Worm (Caenorhabditis elegans) whole organism, midembryonic: ENCODE data around the gene folr-1.

Experiments used
- tab-1 ChIP-seq: fragments of 200-800 bp; sonication (Bioruptor generic); IDR thresholded peaks from 2 replicates; pipeline ENCODE4 v1.3.6; 2022; ENCODE audit warnings: missing genetic modification characterization, missing compliant biosample characterization
- ztf-23 ChIP-seq: fragments of 200-800 bp; sonication (Bioruptor generic); IDR thresholded peaks from 2 replicates; pipeline ENCODE4 v1.3.6; 2022; ENCODE audit warnings: missing genetic modification reagents, missing genetic modification characterization, missing compliant biosample characterization
- ztf-29 ChIP-seq: fragments of 200-800 bp; sonication (Bioruptor generic); IDR thresholded peaks from 2 replicates; pipeline ENCODE4 v1.3.6; 2022; ENCODE audit warnings: missing genetic modification reagents, missing genetic modification characterization, missing compliant biosample characterization

DNA sequence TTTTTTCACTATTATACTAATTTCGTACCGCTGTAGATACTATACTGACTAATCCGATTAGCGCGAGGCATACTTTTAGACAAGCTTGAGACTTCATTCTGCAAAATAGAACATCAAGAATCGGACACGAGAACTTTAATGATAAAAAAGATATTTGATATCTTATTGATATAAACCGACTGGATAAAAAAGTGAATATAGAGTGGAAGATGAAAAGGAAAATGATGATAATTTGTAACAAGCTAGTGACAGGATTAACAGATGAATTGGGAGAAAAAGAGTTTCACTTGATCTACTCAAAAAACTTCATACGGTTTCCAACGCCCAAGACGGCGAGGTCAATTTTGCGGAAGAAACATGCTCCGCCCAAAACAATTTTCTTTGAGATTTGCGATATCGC, 29.9 kb downstream of the folr-1 start, which contains the start of gene nas-37:
- TF ChIP-seq tab-1 (GFP tag; lab: Robert Waterston, UW) = no peak
- no peak for TF ChIP-seq ztf-23 (GFP tag; lab: Robert Waterston, UW)
- TF ChIP-seq ztf-29 (GFP tag; lab: Robert Waterston, UW) = no peak
